Worm (Caenorhabditis elegans): Measurements from ENCODE around the gene C36B7.4.

ce11 chrX:7033716-7034270 is 52.0 kb downstream of the C36B7.4 start:
- no peak for TF ChIP-seq ref-1 (GFP tag; conservative IDR thresholded peaks at IDR 0.05)
- TF ChIP-seq ztf-29 (GFP tag; IDR thresholded peaks at IDR 0.05) = no peak
- no peak for TF ChIP-seq tab-1 (GFP tag; IDR thresholded peaks at IDR 0.05)

All from whole organism, midembryonic.